Worm (Caenorhabditis elegans) whole organism, mixed stage, embryonic: Measurements from ENCODE around the gene sre-20.

Source experiments
- M03D4.4 ChIP-seq: sonication (generic microtip); optimal IDR thresholded peaks from 2 replicates; lab custom pipeline; 2017; ENCODE audit warnings: mild to moderate bottlenecking, missing genetic modification characterization, missing compliant biosample characterization
- bed-3 ChIP-seq: fragments of 200-800 bp; sonication (Bioruptor generic); optimal IDR thresholded peaks from 3 replicates; lab custom pipeline; 2018; ENCODE audit warnings: mild to moderate bottlenecking, missing genetic modification characterization, moderate library complexity, missing compliant biosample characterization
- blmp-1 ChIP-seq: fragments of 150-350 bp; optimal IDR thresholded peaks from 2 replicates; lab custom pipeline; 2014; ENCODE audit warnings: missing biosample characterization, missing genetic modification characterization
- ceh-43 ChIP-seq: fragments of 200-800 bp; sonication (Bioruptor generic); optimal IDR thresholded peaks from 2 replicates; lab custom pipeline; 2018; ENCODE audit warnings: mild to moderate bottlenecking, missing genetic modification characterization, moderate library complexity, missing compliant biosample characterization
- ceh-83 ChIP-seq: fragments of 200-800 bp; sonication (Bioruptor generic); optimal IDR thresholded peaks from 2 replicates; lab custom pipeline; 2018; ENCODE audit warnings: mild to moderate bottlenecking, missing genetic modification characterization, missing compliant biosample characterization
- ces-1 ChIP-seq: fragments of 150-350 bp; optimal IDR thresholded peaks from 2 replicates; lab custom pipeline; 2014; ENCODE audit warnings: missing biosample characterization, missing genetic modification reagents, missing genetic modification characterization
- cnd-1 ChIP-seq: fragments of 200-800 bp; sonication (Bioruptor generic); optimal IDR thresholded peaks from 2 replicates; lab custom pipeline; 2018; ENCODE audit warnings: mild to moderate bottlenecking, missing genetic modification characterization, missing compliant biosample characterization
- drap-1 ChIP-seq: fragments of 200-800 bp; sonication (Bioruptor generic); optimal IDR thresholded peaks from 3 replicates; lab custom pipeline; 2018; ENCODE audit warnings: mild to moderate bottlenecking, missing genetic modification characterization, missing compliant biosample characterization
- flh-1 ChIP-seq: fragments of 200-800 bp; sonication (Bioruptor generic); optimal IDR thresholded peaks from 2 replicates; lab custom pipeline; 2018; ENCODE audit warnings: mild to moderate bottlenecking, missing genetic modification characterization, moderate library complexity, missing compliant biosample characterization
- ham-2 ChIP-seq: fragments of 200-800 bp; sonication (Bioruptor generic); optimal IDR thresholded peaks from 2 replicates; lab custom pipeline; 2018; ENCODE audit warnings: mild to moderate bottlenecking, missing genetic modification characterization, missing compliant biosample characterization
- hlh-1 ChIP-seq: fragments of 150-350 bp; optimal IDR thresholded peaks from 2 replicates; lab custom pipeline; 2014; ENCODE audit warnings: missing biosample characterization, missing genetic modification reagents, missing genetic modification characterization
- lin-13 ChIP-seq: fragments of 150-350 bp; optimal IDR thresholded peaks from 2 replicates; lab custom pipeline; 2014; ENCODE audit warnings: missing biosample characterization, missing genetic modification characterization
- mls-2 ChIP-seq: sonication (generic microtip); optimal IDR thresholded peaks from 2 replicates; lab custom pipeline; 2016; ENCODE audit warnings: mild to moderate bottlenecking, missing genetic modification characterization, moderate library complexity, missing compliant biosample characterization
- nhr-237 ChIP-seq: fragments of 150-350 bp; optimal IDR thresholded peaks from 2 replicates; lab custom pipeline; 2014; ENCODE audit warnings: missing biosample characterization, missing genetic modification characterization
- nhr-28 ChIP-seq: fragments of 150-350 bp; optimal IDR thresholded peaks from 2 replicates; lab custom pipeline; 2014; ENCODE audit warnings: missing biosample characterization, missing genetic modification characterization
- nhr-76 ChIP-seq: sonication (generic microtip); optimal IDR thresholded peaks from 2 replicates; lab custom pipeline; 2017; ENCODE audit warnings: missing biosample characterization, missing genetic modification characterization
- sptf-1 ChIP-seq: sonication (generic microtip); optimal IDR thresholded peaks from 2 replicates; lab custom pipeline; 2017; ENCODE audit warnings: mild to moderate bottlenecking, missing genetic modification characterization, moderate library complexity, missing compliant biosample characterization
- tbx-8 ChIP-seq: fragments of 200-800 bp; sonication (Bioruptor generic); optimal IDR thresholded peaks from 2 replicates; lab custom pipeline; 2018; ENCODE audit warnings: mild to moderate bottlenecking, missing genetic modification characterization, moderate library complexity, missing compliant biosample characterization
- unc-120 ChIP-seq: sonication (generic microtip); optimal IDR thresholded peaks from 2 replicates; lab custom pipeline; 2017; ENCODE audit warnings: missing genetic modification characterization, missing compliant biosample characterization; ENCODE audit not compliant: poor library complexity, severe bottlenecking
- unc-39 ChIP-seq: fragments of 150-350 bp; optimal IDR thresholded peaks from 2 replicates; lab custom pipeline; 2014; ENCODE audit warnings: missing biosample characterization, missing genetic modification characterization
- unc-62 ChIP-seq: fragments of 150-350 bp; optimal IDR thresholded peaks from 2 replicates; lab custom pipeline; 2014; ENCODE audit warnings: missing biosample characterization, missing genetic modification reagents, missing genetic modification characterization
- zip-8 ChIP-seq: fragments of 150-350 bp; optimal IDR thresholded peaks from 2 replicates; lab custom pipeline; 2014; ENCODE audit warnings: missing biosample characterization, missing genetic modification characterization
- ztf-11 ChIP-seq: fragments of 150-350 bp; optimal IDR thresholded peaks from 2 replicates; lab custom pipeline; 2014; ENCODE audit warnings: missing biosample characterization, missing genetic modification characterization

Gene sre-20

DNA sequence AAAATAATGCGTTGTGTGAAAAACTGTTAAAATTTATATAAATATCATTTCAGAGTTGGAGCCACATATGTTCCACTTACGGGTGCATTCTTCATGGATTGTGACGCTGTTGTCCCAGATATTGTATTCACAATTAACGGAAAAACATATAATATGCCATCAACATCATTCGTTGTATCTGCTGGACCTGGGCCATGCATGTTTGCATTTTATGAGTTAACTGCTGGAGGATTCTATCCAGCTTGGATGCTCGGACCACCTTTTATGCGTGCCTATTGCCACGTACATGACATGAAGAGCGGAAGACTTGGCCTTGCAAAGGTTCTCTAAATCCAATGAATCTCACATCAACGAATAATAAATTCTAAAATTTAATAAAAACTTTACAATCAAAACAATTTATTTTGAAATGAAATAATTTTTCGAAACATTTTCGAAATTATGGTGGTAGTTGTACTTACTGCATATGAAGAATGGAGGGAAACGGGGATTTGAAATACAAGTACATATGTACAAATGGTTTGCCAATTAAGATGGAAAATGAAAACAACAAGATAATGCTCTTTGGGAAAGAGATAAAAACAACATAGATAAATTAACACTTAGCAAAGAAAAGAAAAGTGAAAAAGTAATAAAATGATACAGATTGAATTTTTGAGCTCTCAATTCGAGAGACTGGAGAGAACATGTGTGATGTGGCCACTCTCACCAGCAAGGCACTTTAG lies 40.8 kb downstream of the sre-20 start:
- no peak for TF ChIP-seq nhr-28 (tag; lab: Kevin White, UChicago)
- no peak for TF ChIP-seq cnd-1 (tag; lab: Kevin White, UChicago)
- TF ChIP-seq zip-8 (tag; lab: Kevin White, UChicago) = no peak
- no peak for TF ChIP-seq M03D4.4 (tag; lab: Kevin White, UChicago)
- no peak for TF ChIP-seq ham-2 (GFP tag; lab: Kevin White, UChicago)
- no peak for TF ChIP-seq drap-1

DNA sequence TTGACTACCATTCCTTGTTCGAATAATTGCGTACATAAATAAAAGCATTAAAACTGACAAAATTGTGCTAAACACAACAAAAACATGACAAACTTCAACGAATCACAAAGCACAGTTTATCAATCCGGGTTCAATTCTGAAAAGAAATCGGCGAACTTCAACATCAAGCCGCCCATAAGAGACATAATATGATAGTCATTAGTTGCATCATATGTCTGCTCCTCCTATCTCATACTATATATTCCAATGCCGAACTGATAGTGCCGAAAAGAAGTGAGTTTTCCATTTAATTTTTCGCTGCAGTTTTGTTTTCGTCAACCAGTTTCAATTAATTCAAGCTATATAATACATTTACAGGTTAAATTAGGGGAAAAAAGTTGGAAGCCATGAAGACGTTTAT lies 43.1 kb downstream of the sre-20 start, which contains the start of gene hrg-7:
Gene hrg-7, plus strand, starts transcription at position 358 of the 400 bp plus-strand sequence.
- TF ChIP-seq unc-62 (GFP tag; lab: Kevin White, UChicago) = no peak
- no peak for TF ChIP-seq blmp-1 (tag; lab: Kevin White, UChicago)
- no peak for TF ChIP-seq ceh-43 (GFP tag; lab: Kevin White, UChicago)
- no peak for TF ChIP-seq zip-8 (tag; lab: Kevin White, UChicago)
- no peak for TF ChIP-seq ztf-11 (tag; lab: Kevin White, UChicago)
- no peak for TF ChIP-seq sptf-1 (tag; lab: Kevin White, UChicago)
- TF ChIP-seq drap-1 = no peak
- no peak for TF ChIP-seq ces-1 (GFP tag; lab: Kevin White, UChicago)
- no peak for TF ChIP-seq flh-1 (GFP tag; lab: Kevin White, UChicago)
- TF ChIP-seq ham-2 (GFP tag; lab: Kevin White, UChicago) = no peak
- TF ChIP-seq nhr-28 (tag; lab: Kevin White, UChicago) = no peak
- no peak for TF ChIP-seq M03D4.4 (tag; lab: Kevin White, UChicago)
- TF ChIP-seq tbx-8 (GFP tag; lab: Kevin White, UChicago) = no peak
- no peak for TF ChIP-seq unc-120
- TF ChIP-seq hlh-1 (tag; lab: Kevin White, UChicago) = no peak
- no peak for TF ChIP-seq unc-39 (tag; lab: Kevin White, UChicago)
- no peak for TF ChIP-seq mls-2 (tag; lab: Kevin White, UChicago)
- TF ChIP-seq bed-3 = no peak
- TF ChIP-seq ceh-83 (GFP tag; lab: Kevin White, UChicago) = no peak

DNA sequence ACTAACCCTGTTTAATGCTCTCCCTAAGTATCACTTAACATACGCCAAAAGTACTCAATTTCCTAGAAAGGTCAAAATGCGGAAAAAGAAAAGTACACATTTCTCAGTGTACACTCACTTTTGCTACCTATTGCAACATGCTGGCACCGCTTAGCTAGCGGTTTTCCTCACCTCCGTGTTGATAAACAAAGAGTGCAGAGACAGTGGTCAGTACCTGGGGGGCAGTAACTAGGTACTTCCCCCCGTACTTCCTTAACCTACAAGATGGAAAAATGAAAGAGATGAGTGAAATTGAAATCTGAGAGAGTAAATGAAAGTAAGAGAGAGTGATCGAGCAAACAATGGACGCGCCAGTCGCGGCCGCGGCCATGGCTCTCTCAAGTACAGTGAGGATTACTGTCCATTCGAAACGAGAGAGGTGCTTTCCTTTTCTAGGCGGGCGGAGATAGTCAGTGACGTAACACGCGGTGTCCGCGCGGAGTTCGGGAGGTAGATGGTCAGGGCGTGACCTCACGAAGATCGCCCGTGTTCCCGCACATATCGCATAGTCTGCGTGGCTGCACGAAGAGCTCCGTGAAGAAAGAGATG lies 48.5 kb downstream of the sre-20 start, which contains the start of gene cky-1:
Gene cky-1, plus strand, starts transcription at position 538 of the 588 bp plus-strand sequence.
- TF ChIP-seq zip-8 (tag; lab: Kevin White, UChicago) (peak; percentile 32), ham-2 (GFP tag; lab: Kevin White, UChicago) (peak; percentile 26), unc-120 (no peak)

DNA sequence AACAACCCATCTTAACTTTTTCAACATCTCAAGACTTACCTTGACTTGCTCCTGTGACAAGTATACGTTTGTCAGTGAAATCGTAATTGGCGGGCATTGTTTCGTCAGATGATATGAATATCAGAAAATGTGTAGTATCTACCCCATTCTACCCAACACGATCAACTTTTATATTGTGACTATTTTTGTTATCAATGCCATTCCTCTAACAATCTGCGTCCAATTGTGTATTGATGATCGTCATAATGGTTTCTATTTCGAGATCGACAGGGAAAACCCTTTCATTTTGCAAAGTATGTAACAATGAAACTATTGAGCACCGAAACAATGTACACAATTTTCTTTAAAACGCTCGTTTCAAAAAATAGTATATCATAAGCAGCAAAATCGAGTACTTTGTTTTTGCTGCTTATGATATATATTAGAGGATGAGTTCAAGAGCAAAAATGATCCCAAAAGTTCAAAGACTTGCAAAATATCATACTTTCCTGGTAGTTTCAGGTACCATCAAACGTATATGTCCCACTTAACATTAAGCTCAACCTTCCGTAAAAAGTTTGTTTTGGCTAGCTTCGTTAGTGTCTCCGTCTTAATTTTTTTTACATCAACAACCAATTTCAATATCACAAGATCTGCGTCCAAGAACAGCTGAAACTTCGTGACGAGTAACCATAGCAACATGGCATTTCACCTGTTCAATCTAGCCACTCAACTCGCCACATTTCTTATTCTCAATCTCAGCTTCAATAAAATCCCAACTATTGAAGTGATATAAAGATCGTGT lies 51.1 kb downstream of the sre-20 start, which contains the start of the genes dhs-21 and xbx-9:
Gene dhs-21, minus strand, starts transcription at position 181 of the 784 bp plus-strand sequence.
Gene xbx-9, plus strand, starts transcription at position 734 of the 784 bp plus-strand sequence.
- TF ChIP-seq ztf-11 (tag; lab: Kevin White, UChicago) (no peak), lin-13 (tag; lab: Kevin White, UChicago) (no peak), nhr-76 (tag; lab: Kevin White, UChicago) (no peak), bed-3 (no peak), nhr-237 (tag; lab: Kevin White, UChicago) (no peak)
- TF ChIP-seq, all 35 proteins: peak for 0
